Worm (Caenorhabditis elegans): ENCODE measurements around the gene str-143.

str-143 gene

ce11 chrV:8069637-8070036 lies at the start of gene str-143:
str-143 (minus strand) TSS chrV:8069737.
- no peak for TF ChIP-seq B0310.2 (tag; optimal IDR thresholded peaks at IDR 0.05)
- TF ChIP-seq tbx-37 (GFP tag; conservative IDR thresholded peaks at IDR 0.05), result no peak
- TF ChIP-seq ceh-36 (tag; optimal IDR thresholded peaks at IDR 0.05), result no peak
- no peak for TF ChIP-seq ama-1 (optimal IDR thresholded peaks at IDR 0.05)
- no peak for TF ChIP-seq aly-1 (tag; optimal IDR thresholded peaks at IDR 0.05)
- no peak for TF ChIP-seq tbx-11 (GFP tag; IDR thresholded peaks at IDR 0.05)
- TF ChIP-seq hmg-4 (GFP tag; optimal IDR thresholded peaks at IDR 0.05), result no peak
- no peak for TF ChIP-seq pes-1 (GFP tag; IDR thresholded peaks at IDR 0.05)
- no peak for TF ChIP-seq sea-1 (GFP tag; conservative IDR thresholded peaks at IDR 0.05)
- TF ChIP-seq flt-1 (GFP tag; IDR thresholded peaks at IDR 0.05), result no peak

- no peak for TF ChIP-seq pes-1 (GFP tag; IDR thresholded peaks at IDR 0.05)
- TF ChIP-seq aly-1 (tag; optimal IDR thresholded peaks at IDR 0.05), result no peak
- TF ChIP-seq hmg-4 (GFP tag; optimal IDR thresholded peaks at IDR 0.05), result no peak
- TF ChIP-seq ceh-13 (GFP tag; optimal IDR thresholded peaks at IDR 0.05), result no peak
- no peak for TF ChIP-seq B0310.2 (tag; optimal IDR thresholded peaks at IDR 0.05)
- TF ChIP-seq tbx-11 (GFP tag; IDR thresholded peaks at IDR 0.05), result no peak
- TF ChIP-seq ama-1 (optimal IDR thresholded peaks at IDR 0.05), result no peak
- TF ChIP-seq scrt-1 (GFP tag; IDR thresholded peaks at IDR 0.05), result no peak
- no peak for TF ChIP-seq ceh-36 (tag; optimal IDR thresholded peaks at IDR 0.05)
- no peak for TF ChIP-seq F13C5.2 (tag; optimal IDR thresholded peaks at IDR 0.05)
- TF ChIP-seq sea-1 (GFP tag; conservative IDR thresholded peaks at IDR 0.05), result no peak
- TF ChIP-seq hnd-1 (tag; optimal IDR thresholded peaks at IDR 0.05), result no peak
- TF ChIP-seq hmbx-1 (tag; optimal IDR thresholded peaks at IDR 0.05), result no peak
- no peak for TF ChIP-seq flt-1 (GFP tag; IDR thresholded peaks at IDR 0.05)
- no peak for TF ChIP-seq tbx-37 (GFP tag; conservative IDR thresholded peaks at IDR 0.05)
- no peak for TF ChIP-seq ets-7 (tag; optimal IDR thresholded peaks at IDR 0.05)
- TF ChIP-seq tra-4 (tag; optimal IDR thresholded peaks at IDR 0.05), result no peak
These were observed 48.4 kb upstream of the str-143 start, which contains the start of gene D1014.7 for ce11 chrV:8117964-8118363. D1014.7 (plus strand) TSS chrV:8118264.

ce11 chrV:8114542-8114941 lies 45.0 kb upstream of the str-143 start:
- no peak for TF ChIP-seq hnd-1 (tag; optimal IDR thresholded peaks at IDR 0.05)
- TF ChIP-seq tbx-37 (GFP tag; conservative IDR thresholded peaks at IDR 0.05), result no peak
- no peak for TF ChIP-seq ama-1 (optimal IDR thresholded peaks at IDR 0.05)
- TF ChIP-seq aly-1 (tag; optimal IDR thresholded peaks at IDR 0.05), result no peak
- no peak for TF ChIP-seq F13C5.2 (tag; optimal IDR thresholded peaks at IDR 0.05)
- no peak for TF ChIP-seq tbx-11 (GFP tag; IDR thresholded peaks at IDR 0.05)
- no peak for TF ChIP-seq scrt-1 (GFP tag; IDR thresholded peaks at IDR 0.05)
- no peak for TF ChIP-seq B0310.2 (tag; optimal IDR thresholded peaks at IDR 0.05)
- TF ChIP-seq hmg-4 (GFP tag; optimal IDR thresholded peaks at IDR 0.05), result no peak

ce11 chrV:8110816-8111215 lies 41.3 kb upstream of the str-143 start:
- TF ChIP-seq hmg-4 (GFP tag; optimal IDR thresholded peaks at IDR 0.05) (no peak), hmbx-1 (tag; optimal IDR thresholded peaks at IDR 0.05) (no peak), scrt-1 (GFP tag; IDR thresholded peaks at IDR 0.05) (no peak), ceh-13 (GFP tag; optimal IDR thresholded peaks at IDR 0.05) (no peak), hnd-1 (tag; optimal IDR thresholded peaks at IDR 0.05) (no peak), tbx-11 (GFP tag; IDR thresholded peaks at IDR 0.05) (no peak), tbx-37 (GFP tag; conservative IDR thresholded peaks at IDR 0.05) (no peak), ets-7 (tag; optimal IDR thresholded peaks at IDR 0.05) (no peak), aly-1 (tag; optimal IDR thresholded peaks at IDR 0.05) (no peak)

ce11 chrV:8108670-8109069 lies 39.1 kb upstream of the str-143 start, which contains the start of gene myo-5:
myo-5 (plus strand) TSS chrV:8108970.
- no peak for TF ChIP-seq tbx-11 (GFP tag; IDR thresholded peaks at IDR 0.05)
- no peak for TF ChIP-seq F13C5.2 (tag; optimal IDR thresholded peaks at IDR 0.05)
- no peak for TF ChIP-seq hmg-4 (GFP tag; optimal IDR thresholded peaks at IDR 0.05)
- no peak for TF ChIP-seq hnd-1 (tag; optimal IDR thresholded peaks at IDR 0.05)
- no peak for TF ChIP-seq tbx-37 (GFP tag; conservative IDR thresholded peaks at IDR 0.05)
- no peak for TF ChIP-seq ama-1 (optimal IDR thresholded peaks at IDR 0.05)
- no peak for TF ChIP-seq hmbx-1 (tag; optimal IDR thresholded peaks at IDR 0.05)
- no peak for TF ChIP-seq pes-1 (GFP tag; IDR thresholded peaks at IDR 0.05)
- TF ChIP-seq tra-4 (tag; optimal IDR thresholded peaks at IDR 0.05), result no peak
- TF ChIP-seq ceh-13 (GFP tag; optimal IDR thresholded peaks at IDR 0.05), result no peak
- no peak for TF ChIP-seq ceh-36 (tag; optimal IDR thresholded peaks at IDR 0.05)
- no peak for TF ChIP-seq sea-1 (GFP tag; conservative IDR thresholded peaks at IDR 0.05)
- TF ChIP-seq B0310.2 (tag; optimal IDR thresholded peaks at IDR 0.05), result no peak
- no peak for TF ChIP-seq ets-7 (tag; optimal IDR thresholded peaks at IDR 0.05)
- no peak for TF ChIP-seq scrt-1 (GFP tag; IDR thresholded peaks at IDR 0.05)

ce11 chrV:8104473-8104872 lies 34.9 kb upstream of the str-143 start, which contains the start of gene srlf-16:
srlf-16 (plus strand) TSS chrV:8104773.
- TF ChIP-seq tbx-11 (GFP tag; IDR thresholded peaks at IDR 0.05) (no peak), hnd-1 (tag; optimal IDR thresholded peaks at IDR 0.05) (no peak), ama-1 (optimal IDR thresholded peaks at IDR 0.05) (no peak), ceh-13 (GFP tag; optimal IDR thresholded peaks at IDR 0.05) (no peak), hmbx-1 (tag; optimal IDR thresholded peaks at IDR 0.05) (no peak), ets-7 (tag; optimal IDR thresholded peaks at IDR 0.05) (no peak), B0310.2 (tag; optimal IDR thresholded peaks at IDR 0.05) (no peak), flt-1 (GFP tag; IDR thresholded peaks at IDR 0.05) (no peak), sea-1 (GFP tag; conservative IDR thresholded peaks at IDR 0.05) (no peak), scrt-1 (GFP tag; IDR thresholded peaks at IDR 0.05) (no peak), tra-4 (tag; optimal IDR thresholded peaks at IDR 0.05) (no peak), aly-1 (tag; optimal IDR thresholded peaks at IDR 0.05) (no peak), pes-1 (GFP tag; IDR thresholded peaks at IDR 0.05) (no peak), tbx-37 (GFP tag; conservative IDR thresholded peaks at IDR 0.05) (no peak), F13C5.2 (tag; optimal IDR thresholded peaks at IDR 0.05) (no peak), ceh-36 (tag; optimal IDR thresholded peaks at IDR 0.05) (no peak)

ce11 chrV:8102960-8103359 lies 33.4 kb upstream of the str-143 start, which contains the start of gene str-90:
str-90 (plus strand) TSS chrV:8103260.
- TF ChIP-seq tra-4 (tag; optimal IDR thresholded peaks at IDR 0.05) (no peak), hmg-4 (GFP tag; optimal IDR thresholded peaks at IDR 0.05) (no peak), aly-1 (tag; optimal IDR thresholded peaks at IDR 0.05) (no peak), tbx-11 (GFP tag; IDR thresholded peaks at IDR 0.05) (no peak), ets-7 (tag; optimal IDR thresholded peaks at IDR 0.05) (no peak), B0310.2 (tag; optimal IDR thresholded peaks at IDR 0.05) (no peak), sea-1 (GFP tag; conservative IDR thresholded peaks at IDR 0.05) (no peak), hnd-1 (tag; optimal IDR thresholded peaks at IDR 0.05) (no peak), F13C5.2 (tag; optimal IDR thresholded peaks at IDR 0.05) (no peak), tbx-37 (GFP tag; conservative IDR thresholded peaks at IDR 0.05) (no peak), hmbx-1 (tag; optimal IDR thresholded peaks at IDR 0.05) (no peak), scrt-1 (GFP tag; IDR thresholded peaks at IDR 0.05) (no peak), ceh-13 (GFP tag; optimal IDR thresholded peaks at IDR 0.05) (no peak), ceh-36 (tag; optimal IDR thresholded peaks at IDR 0.05) (no peak), ama-1 (optimal IDR thresholded peaks at IDR 0.05) (no peak), flt-1 (GFP tag; IDR thresholded peaks at IDR 0.05) (no peak), pes-1 (GFP tag; IDR thresholded peaks at IDR 0.05) (no peak)

Data from whole organism, early embryonic.